Fruit fly (Drosophila melanogaster): ENCODE data around the gene CG8112.
A peak's percentile ranks its signal among the peaks of the same experiment; 100 is the strongest.

The CG8112 gene

dm6 chr3R:8704669-8705068, 8.1 kb upstream of the CG8112 start:
- TF ChIP-seq Rel (GFP tag; optimal IDR thresholded peaks at IDR 0.05) (no peak), Rel (tag; optimal IDR thresholded peaks at IDR 0.05) (no peak), OdsH (GFP tag; optimal IDR thresholded peaks at IDR 0.05) (no peak), Hnf4 (GFP tag; optimal IDR thresholded peaks at IDR 0.05) (no peak), psq (GFP tag; optimal IDR thresholded peaks at IDR 0.05) (no peak), GATAd (GFP tag; optimal IDR thresholded peaks at IDR 0.05) (no peak), dsf (GFP tag; optimal IDR thresholded peaks at IDR 0.05; ENCODE audit: borderline replicate concordance) (no peak), Myc (optimal IDR thresholded peaks at IDR 0.05) (no peak), tai (GFP tag; optimal IDR thresholded peaks at IDR 0.05) (no peak), Dif (GFP tag; optimal IDR thresholded peaks at IDR 0.05; ENCODE audit: partially characterized antibody) (no peak), sage (GFP tag; optimal IDR thresholded peaks at IDR 0.05) (no peak), pan (optimal IDR thresholded peaks at IDR 0.05) (no peak), Abd-B (GFP tag; optimal IDR thresholded peaks at IDR 0.05) (no peak), HLH106 (tag; optimal IDR thresholded peaks at IDR 0.05) (no peak), fru (GFP tag; optimal IDR thresholded peaks at IDR 0.05) (no peak), foxo (GFP tag; optimal IDR thresholded peaks at IDR 0.05) (no peak), Dfd (GFP tag; optimal IDR thresholded peaks at IDR 0.05) (no peak), brk (GFP tag; optimal IDR thresholded peaks at IDR 0.05) (no peak), N (GFP tag; optimal IDR thresholded peaks at IDR 0.05) (no peak), jim (GFP tag; optimal IDR thresholded peaks at IDR 0.05) (no peak), usp (GFP tag; optimal IDR thresholded peaks at IDR 0.05) (no peak)

- peak; percentile 59 for TF ChIP-seq Sp1 (GFP tag; optimal IDR thresholded peaks at IDR 0.05)
- no peak for TF ChIP-seq h (GFP tag; optimal IDR thresholded peaks at IDR 0.05)
- TF ChIP-seq Dfd (GFP tag; optimal IDR thresholded peaks at IDR 0.05), result peak; percentile 68
Measured at dm6 chr3R:8705323-8706097, 7.2 kb upstream of the CG8112 start.

dm6 chr3R:8707166-8707565, 5.6 kb upstream of the CG8112 start:
- no peak for TF ChIP-seq pan (optimal IDR thresholded peaks at IDR 0.05)

- TF ChIP-seq br (GFP tag; optimal IDR thresholded peaks at IDR 0.05) (no peak), ey (GFP tag; optimal IDR thresholded peaks at IDR 0.05) (no peak), N (GFP tag; optimal IDR thresholded peaks at IDR 0.05) (no peak), Hr78 (GFP tag; optimal IDR thresholded peaks at IDR 0.05) (no peak), CrebA (GFP tag; optimal IDR thresholded peaks at IDR 0.05; ENCODE audit: borderline replicate concordance) (no peak), brk (GFP tag; optimal IDR thresholded peaks at IDR 0.05) (no peak), Dif (GFP tag; optimal IDR thresholded peaks at IDR 0.05; ENCODE audit: partially characterized antibody) (peak; percentile 11), Hr83 (GFP tag; optimal IDR thresholded peaks at IDR 0.05; ENCODE audit: poor library complexity, severe bottlenecking) (peak; percentile 4)
Measured at dm6 chr3R:8711890-8712449, 763 bp upstream of the CG8112 start.

dm6 chr3R:8715371-8715770, 2.6 kb downstream of the CG8112 start:
- TF ChIP-seq HLH106 (tag; optimal IDR thresholded peaks at IDR 0.05), result no peak
- TF ChIP-seq foxo (GFP tag; optimal IDR thresholded peaks at IDR 0.05), result no peak
- TF ChIP-seq dsf (GFP tag; optimal IDR thresholded peaks at IDR 0.05; ENCODE audit: borderline replicate concordance), result no peak
- no peak for TF ChIP-seq dmrt93B (GFP tag; optimal IDR thresholded peaks at IDR 0.05)
- no peak for TF ChIP-seq sv (GFP tag; optimal IDR thresholded peaks at IDR 0.05)
- TF ChIP-seq Hr78 (GFP tag; optimal IDR thresholded peaks at IDR 0.05), result no peak
- TF ChIP-seq CG9705 (GFP tag; optimal IDR thresholded peaks at IDR 0.05), result no peak
- no peak for TF ChIP-seq brk (GFP tag; optimal IDR thresholded peaks at IDR 0.05)
- TF ChIP-seq pan (optimal IDR thresholded peaks at IDR 0.05), result no peak
- TF ChIP-seq Dfd (GFP tag; optimal IDR thresholded peaks at IDR 0.05), result no peak
- TF ChIP-seq Mio (GFP tag; optimal IDR thresholded peaks at IDR 0.05), result no peak
- TF ChIP-seq dl (GFP tag; optimal IDR thresholded peaks at IDR 0.05; ENCODE audit: insufficient read depth in 1 of 2, partially characterized antibody in 2 of 2), result no peak
- TF ChIP-seq CrebA (GFP tag; optimal IDR thresholded peaks at IDR 0.05; ENCODE audit: borderline replicate concordance), result no peak
